Worm (Caenorhabditis elegans) whole organism, L1 larva: ENCODE data around the gene Y43C5A.2.

Source experiments
- F16B12.6 ChIP-seq: fragments of 150-350 bp; optimal IDR thresholded peaks from 2 replicates; lab custom pipeline; 2014; ENCODE audit warnings: missing biosample characterization, missing genetic modification characterization
- alr-1 ChIP-seq: fragments of 200-800 bp; sonication (Bioruptor generic); optimal IDR thresholded peaks from 2 replicates; lab custom pipeline; 2018; ENCODE audit warnings: borderline replicate concordance, mild to moderate bottlenecking, missing genetic modification characterization, missing compliant biosample characterization
- aly-2 ChIP-seq: fragments of 150-350 bp; optimal IDR thresholded peaks from 2 replicates; lab custom pipeline; 2014; ENCODE audit warnings: missing biosample characterization, missing genetic modification characterization
- ama-1 ChIP-seq: fragments of 150-350 bp; optimal IDR thresholded peaks from 2 replicates; lab custom pipeline; 2014
- ceh-82 ChIP-seq, 3 experiments: fragments of 150-350 bp in 1 of 3; sonication (generic microtip) in 2 of 3; optimal IDR thresholded peaks; 2 replicates each; lab custom pipeline; 2014 to 2017; ENCODE audit warnings: missing biosample characterization in 3 of 3, missing genetic modification characterization in 3 of 3
- ces-1 ChIP-seq: fragments of 150-350 bp; optimal IDR thresholded peaks from 2 replicates; lab custom pipeline; 2014; ENCODE audit warnings: missing biosample characterization, missing genetic modification reagents, missing genetic modification characterization
- dsc-1 ChIP-seq: sonication (generic microtip); optimal IDR thresholded peaks from 2 replicates; lab custom pipeline; 2016; ENCODE audit warnings: mild to moderate bottlenecking, missing genetic modification characterization, missing compliant biosample characterization
- efl-3 ChIP-seq: fragments of 200-800 bp; sonication (Bioruptor generic); optimal IDR thresholded peaks from 2 replicates; lab custom pipeline; 2018; ENCODE audit warnings: mild to moderate bottlenecking, missing genetic modification characterization, missing compliant biosample characterization
- egl-13 ChIP-seq: sonication (generic microtip); optimal IDR thresholded peaks from 2 replicates; lab custom pipeline; 2016; ENCODE audit warnings: missing genotype, missing genetic modification reagents, missing genetic modification characterization, missing compliant biosample characterization
- egl-27 ChIP-seq, 2 experiments: fragments of 150-350 bp in 1 of 2; sonication (generic microtip); optimal IDR thresholded peaks; 3 replicates each; lab custom pipeline; 2017 to 2018; ENCODE audit warnings: missing biosample characterization in 2 of 2, missing genetic modification characterization in 2 of 2, missing genetic modification reagents in 2 of 2
- elt-2 ChIP-seq: sonication (generic microtip); optimal IDR thresholded peaks from 2 replicates; lab custom pipeline; 2016; ENCODE audit warnings: missing genetic modification characterization, mild to moderate bottlenecking, inconsistent platforms, missing compliant biosample characterization, missing genetic modification reagents
- elt-3 ChIP-seq, 6 experiments: fragments of 150-350 bp in 1 of 6; sonication (generic microtip); optimal IDR thresholded peaks; 2 replicates each; lab custom pipeline; 2017 to 2018; ENCODE audit warnings: missing biosample characterization in 6 of 6, missing genetic modification characterization in 6 of 6, inconsistent platforms in 1 of 6
- fkh-8 ChIP-seq: sonication (generic microtip); optimal IDR thresholded peaks from 2 replicates; lab custom pipeline; 2016; ENCODE audit warnings: mild to moderate bottlenecking, missing genetic modification characterization, missing compliant biosample characterization
- hlh-17 ChIP-seq: fragments of 200-800 bp; sonication (Bioruptor generic); optimal IDR thresholded peaks from 2 replicates; lab custom pipeline; 2018; ENCODE audit warnings: missing genetic modification characterization, mild to moderate bottlenecking, missing compliant biosample characterization, moderate library complexity, borderline replicate concordance
- jun-1 ChIP-seq: fragments of 150-350 bp; optimal IDR thresholded peaks from 2 replicates; lab custom pipeline; 2014; ENCODE audit warnings: missing biosample characterization, missing genetic modification reagents, missing genetic modification characterization
- lin-13 ChIP-seq: fragments of 150-350 bp; optimal IDR thresholded peaks from 2 replicates; lab custom pipeline; 2014; ENCODE audit warnings: missing biosample characterization, missing genetic modification reagents, missing genetic modification characterization
- lin-14 ChIP-seq: fragments of 200-800 bp; sonication (Bioruptor generic); optimal IDR thresholded peaks from 2 replicates; lab custom pipeline; 2018; ENCODE audit warnings: mild to moderate bottlenecking, missing genetic modification characterization, moderate library complexity, missing compliant biosample characterization
- lin-15B ChIP-seq: fragments of 150-350 bp; sonication (generic microtip); optimal IDR thresholded peaks from 3 replicates; lab custom pipeline; 2014; ENCODE audit warnings: missing biosample characterization, missing genetic modification characterization
- lin-39 ChIP-seq: fragments of 150-350 bp; optimal IDR thresholded peaks from 2 replicates; lab custom pipeline; 2014; ENCODE audit warnings: missing biosample characterization, missing genetic modification reagents, missing genetic modification characterization
- lir-3 ChIP-seq: sonication (generic microtip); optimal IDR thresholded peaks from 2 replicates; lab custom pipeline; 2016; ENCODE audit warnings: mild to moderate bottlenecking, missing genetic modification characterization, moderate library complexity, missing compliant biosample characterization; ENCODE audit not compliant: poor library complexity
- nhr-11 ChIP-seq: fragments of 150-350 bp; optimal IDR thresholded peaks from 2 replicates; lab custom pipeline; 2014; ENCODE audit warnings: missing biosample characterization, missing genetic modification characterization
- nhr-12 ChIP-seq: sonication (generic microtip); optimal IDR thresholded peaks from 2 replicates; lab custom pipeline; 2017; ENCODE audit warnings: missing biosample characterization, missing genetic modification characterization
- nhr-19 ChIP-seq: fragments of 200-800 bp; sonication (Bioruptor generic); conservative IDR thresholded peaks from 2 replicates; pipeline ENCODE4 v1.3.6; 2022; ENCODE audit warnings: missing genetic modification characterization, missing compliant biosample characterization
- nhr-20 ChIP-seq: sonication (generic microtip); optimal IDR thresholded peaks from 2 replicates; lab custom pipeline; 2016; ENCODE audit warnings: mild to moderate bottlenecking, missing genetic modification characterization, missing compliant biosample characterization
- nhr-71 ChIP-seq: sonication (generic microtip); optimal IDR thresholded peaks from 2 replicates; lab custom pipeline; 2016; ENCODE audit warnings: mild to moderate bottlenecking, missing genetic modification characterization, moderate library complexity, missing compliant biosample characterization
- nhr-76 ChIP-seq: sonication (generic microtip); optimal IDR thresholded peaks from 2 replicates; lab custom pipeline; 2017; ENCODE audit warnings: missing biosample characterization, missing genetic modification characterization
- nhr-77 ChIP-seq: fragments of 150-350 bp; optimal IDR thresholded peaks from 2 replicates; lab custom pipeline; 2014; ENCODE audit warnings: missing biosample characterization, missing genetic modification characterization
- nhr-85 ChIP-seq: sonication (generic microtip); peaks from one replicate; lab custom pipeline; 2016; ENCODE audit warnings: missing genetic modification characterization, inconsistent platforms, missing compliant biosample characterization
- nhr-90 ChIP-seq: sonication (generic microtip); optimal IDR thresholded peaks from 2 replicates; lab custom pipeline; 2016; ENCODE audit warnings: mild to moderate bottlenecking, missing genetic modification characterization, missing compliant biosample characterization; ENCODE audit not compliant: poor library complexity
- pag-3 ChIP-seq: sonication (generic microtip); optimal IDR thresholded peaks from 2 replicates; lab custom pipeline; 2017; ENCODE audit warnings: missing genetic modification characterization, mild to moderate bottlenecking, missing compliant biosample characterization, antibody characterized with exemption, borderline replicate concordance; ENCODE audit not compliant: insufficient read depth
- pax-3 ChIP-seq: fragments of 200-800 bp; sonication (Bioruptor generic); optimal IDR thresholded peaks from 2 replicates; lab custom pipeline; 2018; ENCODE audit warnings: mild to moderate bottlenecking, missing genetic modification characterization, moderate library complexity, missing compliant biosample characterization
- snpc-4 ChIP-seq: fragments of 150-350 bp; optimal IDR thresholded peaks from 2 replicates; lab custom pipeline; 2014; ENCODE audit warnings: missing biosample characterization, missing genetic modification characterization
- snu-23 ChIP-seq: sonication (generic microtip); optimal IDR thresholded peaks from 2 replicates; lab custom pipeline; 2016; ENCODE audit warnings: missing genetic modification characterization, missing compliant biosample characterization
- swsn-7 ChIP-seq: sonication (generic microtip); optimal IDR thresholded peaks from 2 replicates; lab custom pipeline; 2016; ENCODE audit warnings: missing genetic modification characterization, missing compliant biosample characterization
- unc-30 ChIP-seq: sonication (generic microtip); optimal IDR thresholded peaks from 2 replicates; lab custom pipeline; 2017; ENCODE audit warnings: missing biosample characterization, missing genetic modification characterization
- unc-62 ChIP-seq: fragments of 150-350 bp; optimal IDR thresholded peaks from 2 replicates; lab custom pipeline; 2014; ENCODE audit warnings: missing biosample characterization, missing genetic modification reagents, missing genetic modification characterization
- unc-86 ChIP-seq: sonication (generic microtip); optimal IDR thresholded peaks from 2 replicates; lab custom pipeline; 2016; ENCODE audit warnings: missing genetic modification characterization, missing compliant biosample characterization
- vab-15 ChIP-seq: sonication (generic microtip); optimal IDR thresholded peaks from 2 replicates; lab custom pipeline; 2017; ENCODE audit warnings: missing genotype, mild to moderate bottlenecking, missing genetic modification characterization, missing compliant biosample characterization
- zag-1 ChIP-seq: fragments of 150-350 bp; optimal IDR thresholded peaks from 2 replicates; lab custom pipeline; 2014; ENCODE audit warnings: missing biosample characterization, missing genetic modification characterization
- zip-4 ChIP-seq: fragments of 200-800 bp; sonication (Bioruptor generic); optimal IDR thresholded peaks from 2 replicates; lab custom pipeline; 2018; ENCODE audit warnings: mild to moderate bottlenecking, missing genetic modification characterization, moderate library complexity, missing compliant biosample characterization
- ztf-11 ChIP-seq, 2 experiments: sonication (generic microtip); optimal IDR thresholded peaks; 2 replicates each; lab custom pipeline; 2016 to 2017; ENCODE audit warnings: missing genetic modification characterization in 2 of 2, missing biosample characterization in 1 of 2, missing compliant biosample characterization in 1 of 2
- ztf-4 ChIP-seq: fragments of 150-350 bp; optimal IDR thresholded peaks from 2 replicates; lab custom pipeline; 2014; ENCODE audit warnings: missing biosample characterization, missing genetic modification characterization

Gene Y43C5A.2

ce11 chrIV:10275050-10275449, 5.4 kb downstream of the Y43C5A.2 start:
- TF ChIP-seq unc-62 (GFP tag; lab: Kevin White, UChicago) (no peak), snu-23 (GFP tag; lab: Kevin White, UChicago) (no peak), nhr-85 (peak; percentile 75), dsc-1 (tag; lab: Kevin White, UChicago) (no peak), nhr-12 (tag; lab: Kevin White, UChicago) (no peak), efl-3 (GFP tag; lab: Kevin White, UChicago) (no peak), nhr-90 (tag; lab: Kevin White, UChicago) (no peak), nhr-71 (tag; lab: Kevin White, UChicago) (peak; percentile 37), egl-13 (tag; lab: Kevin White, UChicago) (no peak), nhr-76 (tag; lab: Kevin White, UChicago) (no peak), elt-3 (tag; optimal IDR thresholded peaks at IDR 0.05; lab: Kevin White, UChicago) (no peak), lir-3 (tag; lab: Kevin White, UChicago) (no peak), ces-1 (GFP tag; lab: Kevin White, UChicago) (no peak), lin-14 (GFP tag; lab: Kevin White, UChicago) (no peak)

- TF ChIP-seq unc-30 (tag; lab: Kevin White, UChicago) (no peak), vab-15 (tag; lab: Kevin White, UChicago) (no peak), zip-4 (GFP tag; lab: Kevin White, UChicago) (no peak), ceh-82 (tag; optimal IDR thresholded peaks at IDR 0.05; lab: Kevin White, UChicago) (no peak), unc-86 (no peak), nhr-85 (no peak), ztf-4 (tag; lab: Kevin White, UChicago) (no peak), lir-3 (tag; lab: Kevin White, UChicago) (no peak), aly-2 (tag; lab: Kevin White, UChicago) (no peak), nhr-12 (tag; lab: Kevin White, UChicago) (no peak), lin-13 (no peak), ama-1 (lab: Kevin White, UChicago) (no peak)
These were observed 7.3 kb downstream of the Y43C5A.2 start, which contains the start of gene Y43C5A.7 for ce11 chrIV:10276960-10277359. Gene Y43C5A.7, plus strand, starts transcription at chrIV:10277260.

ce11 chrIV:10277716-10278115, 8.0 kb downstream of the Y43C5A.2 start, which contains the start of gene Y43C5A.4:
Gene Y43C5A.4, plus strand, starts transcription at chrIV:10278016.
- TF ChIP-seq zag-1 (tag; lab: Kevin White, UChicago) (no peak), swsn-7 (tag; lab: Kevin White, UChicago) (no peak), hlh-17 (no peak)

ce11 chrIV:10281482-10281881, 11.8 kb downstream of the Y43C5A.2 start, which contains the start of gene thk-1:
Gene thk-1, minus strand, starts transcription at chrIV:10281582.
- TF ChIP-seq lin-15B (tag; lab: Kevin White, UChicago) = no peak
- TF ChIP-seq pag-3 (tag; lab: Kevin White, UChicago) = no peak
- TF ChIP-seq, all 84 proteins: peak for 0

ce11 chrIV:10284194-10284910, 14.7 kb downstream of the Y43C5A.2 start, which contains the start of gene rad-51:
Gene rad-51, minus strand, starts transcription at chrIV:10284244.
- TF ChIP-seq pax-3 (tag; lab: Kevin White, UChicago) (no peak), egl-27 (tag; optimal IDR thresholded peaks at IDR 0.05; lab: Kevin White, UChicago) (no peak), jun-1 (tag; lab: Kevin White, UChicago) (peak; percentile 45), nhr-20 (tag; lab: Kevin White, UChicago) (peak; percentile 64), zag-1 (tag; lab: Kevin White, UChicago) (no peak), ama-1 (lab: Kevin White, UChicago) (no peak), snpc-4 (no peak), lin-13 (peak; percentile 10), nhr-19 (GFP tag; lab: Robert Waterston, UW) (no peak; the same call in 1 of the 2 replicates), lin-14 (GFP tag; lab: Kevin White, UChicago) (peak; percentile 97), nhr-71 (tag; lab: Kevin White, UChicago) (peak; percentile 68), ztf-11 (tag; optimal IDR thresholded peaks at IDR 0.05; lab: Kevin White, UChicago) (no peak), lin-39 (tag; lab: Kevin White, UChicago) (no peak), fkh-8 (tag; lab: Kevin White, UChicago) (peak; percentile 51), nhr-77 (peak; percentile 39), nhr-11 (tag; lab: Kevin White, UChicago) (no peak), elt-2 (tag; lab: Kevin White, UChicago) (peak; percentile 25), swsn-7 (tag; lab: Kevin White, UChicago) (peak; percentile 42), F16B12.6 (no peak), alr-1 (tag; lab: Kevin White, UChicago) (no peak)
